ENCODE assay signal across 6 fruit fly cellular contexts in genomic region chr3R:26103440-26103839, dm6.
TF ChIP-seq lines count a peak whose summit lies in the region.

No protein-coding gene starts in this region.

- peak; percentile 48 for TF ChIP-seq CTCF in whole organism, embryonic (GFP tag; optimal IDR thresholded peaks at IDR 0.05; lab: Kevin White, UChicago)

TF ChIP-seq in whole organism, 6 proteins besides CTCF, POLR2A, EP300 and RAD21:
- TF ChIP-seq pan (optimal IDR thresholded peaks at IDR 0.05; lab: Kevin White, UChicago) (no peak), CG8478 (optimal IDR thresholded peaks at IDR 0.05; lab: Kevin White, UChicago) (peak; percentile 56)

TF ChIP-seq in whole organism, adult, 20 proteins besides CTCF, POLR2A, EP300 and RAD21:
- no peak for TF ChIP-seq CG5204 (GFP tag; optimal IDR thresholded peaks at IDR 0.05; lab: Kevin White, UChicago)
- peak; percentile 48 for TF ChIP-seq bab1 (GFP tag; optimal IDR thresholded peaks at IDR 0.05; lab: Kevin White, UChicago)

TF ChIP-seq in whole organism, embryonic, 481 proteins besides CTCF, POLR2A, EP300 and RAD21 (continues in another document):
- TF ChIP-seq Six4 (GFP tag; optimal IDR thresholded peaks at IDR 0.05; lab: Kevin White, UChicago), result no peak
- TF ChIP-seq Med (GFP tag; lab: Kevin White, UChicago), result peak; percentile 52
- TF ChIP-seq CG31365 (tag; optimal IDR thresholded peaks at IDR 0.05; lab: Kevin White, UChicago), result peak; percentile 99
- no peak for TF ChIP-seq YL-1 (GFP tag; optimal IDR thresholded peaks at IDR 0.05; lab: Kevin White, UChicago)
- TF ChIP-seq ewg (GFP tag; optimal IDR thresholded peaks at IDR 0.05; lab: Kevin White, UChicago), result no peak
- TF ChIP-seq CG14050 (GFP tag; IDR thresholded peaks at IDR 0.05; lab: Robert Waterston, UW), result no peak
- TF ChIP-seq Dfd (GFP tag; optimal IDR thresholded peaks at IDR 0.05; lab: Kevin White, UChicago), result no peak
- TF ChIP-seq Ada2b (GFP tag; IDR thresholded peaks at IDR 0.05; lab: Robert Waterston, UW), result no peak
- TF ChIP-seq Blimp-1 (GFP tag; optimal IDR thresholded peaks at IDR 0.05; lab: Kevin White, UChicago), result no peak
- TF ChIP-seq CG11504 (tag; optimal IDR thresholded peaks at IDR 0.05; lab: Kevin White, UChicago), result peak; percentile 65
- no peak for TF ChIP-seq PHDP (tag; optimal IDR thresholded peaks at IDR 0.05; lab: Kevin White, UChicago)
- no peak for TF ChIP-seq Trl (optimal IDR thresholded peaks at IDR 0.05; lab: Kevin White, UChicago)
- TF ChIP-seq Trl (GFP tag; optimal IDR thresholded peaks at IDR 0.05; lab: Kevin White, UChicago), result no peak
- peak; percentile 12 for TF ChIP-seq Ets97D (GFP tag; optimal IDR thresholded peaks at IDR 0.05; lab: Kevin White, UChicago)
- no peak for TF ChIP-seq Awh (GFP tag; IDR thresholded peaks at IDR 0.05; lab: Robert Waterston, UW)
- no peak for TF ChIP-seq D (optimal IDR thresholded peaks at IDR 0.05; lab: Kevin White, UChicago)
- no peak for TF ChIP-seq D (GFP tag; optimal IDR thresholded peaks at IDR 0.05; lab: Kevin White, UChicago)
- TF ChIP-seq otp (GFP tag; IDR thresholded peaks at IDR 0.05; lab: Robert Waterston, UW), result no peak
- TF ChIP-seq CG2712 (tag; optimal IDR thresholded peaks at IDR 0.05; lab: Kevin White, UChicago), result peak; percentile 57
- TF ChIP-seq chinmo (GFP tag; IDR thresholded peaks at IDR 0.05; lab: Robert Waterston, UW; ENCODE audit: partially characterized antibody), result peak; percentile 81; the same call in 2 of the 4 replicates
- peak in 1 of 2 experiments; percentile 56 for TF ChIP-seq Eip74EF (GFP tag; optimal IDR thresholded peaks at IDR 0.05; lab: Kevin White, UChicago)
- peak; percentile 30 for TF ChIP-seq Lhr (GFP tag; optimal IDR thresholded peaks at IDR 0.05; lab: Kevin White, UChicago)

TF ChIP-seq in whole organism, prepupa, 60 proteins besides CTCF, POLR2A, EP300 and RAD21:
- TF ChIP-seq CG10631 (GFP tag; optimal IDR thresholded peaks at IDR 0.05; lab: Kevin White, UChicago) (no peak), cyc (GFP tag; optimal IDR thresholded peaks at IDR 0.05; lab: Kevin White, UChicago) (no peak), CG8119 (GFP tag; IDR thresholded peaks at IDR 0.05; lab: Robert Waterston, UW) (no peak), Hr4 (GFP tag; optimal IDR thresholded peaks at IDR 0.05; lab: Kevin White, UChicago) (no peak), CG7368 (GFP tag; optimal IDR thresholded peaks at IDR 0.05; lab: Kevin White, UChicago) (no peak), fkh (GFP tag; optimal IDR thresholded peaks at IDR 0.05; lab: Kevin White, UChicago) (peak; percentile 83), CG1621 (tag; optimal IDR thresholded peaks at IDR 0.05; lab: Kevin White, UChicago) (no peak)

TF ChIP-seq in whole organism, pupa, 21 proteins besides CTCF, POLR2A, EP300 and RAD21:
- TF ChIP-seq CG32121 (GFP tag; IDR thresholded peaks at IDR 0.05; lab: Robert Waterston, UW), result no peak
- no peak for TF ChIP-seq CG8159 (tag; optimal IDR thresholded peaks at IDR 0.05; lab: Kevin White, UChicago)
- TF ChIP-seq D1 (tag; optimal IDR thresholded peaks at IDR 0.05; lab: Kevin White, UChicago), result peak; percentile 75

TF ChIP-seq in whole organism, wandering third instar larva, 38 proteins besides CTCF, POLR2A, EP300 and RAD21:
- TF ChIP-seq pan (optimal IDR thresholded peaks at IDR 0.05; lab: Kevin White, UChicago), result no peak
- TF ChIP-seq Myc (optimal IDR thresholded peaks at IDR 0.05; lab: Kevin White, UChicago), result peak; percentile 31
- TF ChIP-seq h (GFP tag; optimal IDR thresholded peaks at IDR 0.05; lab: Kevin White, UChicago), result no peak
- TF ChIP-seq Hnf4 (GFP tag; optimal IDR thresholded peaks at IDR 0.05; lab: Kevin White, UChicago), result no peak
- no peak for TF ChIP-seq foxo (GFP tag; optimal IDR thresholded peaks at IDR 0.05; lab: Kevin White, UChicago)
- no peak for TF ChIP-seq Vsx2 (GFP tag; optimal IDR thresholded peaks at IDR 0.05; lab: Kevin White, UChicago; ENCODE audit: partially characterized antibody)
- no peak for TF ChIP-seq GATAd (GFP tag; optimal IDR thresholded peaks at IDR 0.05; lab: Kevin White, UChicago)
- TF ChIP-seq CG32264 (GFP tag; optimal IDR thresholded peaks at IDR 0.05; lab: Kevin White, UChicago), result no peak
- no peak for TF ChIP-seq Rel (GFP tag; optimal IDR thresholded peaks at IDR 0.05; lab: Kevin White, UChicago)
- no peak for TF ChIP-seq Rel (tag; optimal IDR thresholded peaks at IDR 0.05; lab: Kevin White, UChicago)
- no peak for TF ChIP-seq Mio (GFP tag; optimal IDR thresholded peaks at IDR 0.05; lab: Kevin White, UChicago)
- no peak for TF ChIP-seq brk (GFP tag; optimal IDR thresholded peaks at IDR 0.05; lab: Kevin White, UChicago)
- no peak for TF ChIP-seq Sp1 (GFP tag; optimal IDR thresholded peaks at IDR 0.05; lab: Kevin White, UChicago)
- TF ChIP-seq N (GFP tag; optimal IDR thresholded peaks at IDR 0.05; lab: Kevin White, UChicago), result peak; percentile 37
- no peak for TF ChIP-seq dsf (GFP tag; optimal IDR thresholded peaks at IDR 0.05; lab: Kevin White, UChicago; ENCODE audit: borderline replicate concordance)
- no peak for TF ChIP-seq fru (GFP tag; optimal IDR thresholded peaks at IDR 0.05; lab: Kevin White, UChicago)
- no peak for TF ChIP-seq jim (GFP tag; optimal IDR thresholded peaks at IDR 0.05; lab: Kevin White, UChicago)
- peak; percentile 42 for TF ChIP-seq lola (GFP tag; optimal IDR thresholded peaks at IDR 0.05; lab: Kevin White, UChicago)
- no peak for TF ChIP-seq HLH106 (tag; optimal IDR thresholded peaks at IDR 0.05; lab: Kevin White, UChicago)
- no peak for TF ChIP-seq rgr (GFP tag; optimal IDR thresholded peaks at IDR 0.05; lab: Kevin White, UChicago)
